Fruit fly (Drosophila melanogaster) whole organism, adult: Measurements from ENCODE around the gene Sgsh.
A peak's percentile ranks its signal among the peaks of the same experiment; 100 is the strongest.

Experiments used
- CG11617 ChIP-seq: fragments of 200-800 bp; sonication (Bioruptor generic); optimal IDR thresholded peaks from 2 replicates; lab custom pipeline; 2017; ENCODE audit warnings: mild to moderate bottlenecking, missing biosample characterization, missing genetic modification reagents, missing genetic modification characterization
- CG12768 ChIP-seq: fragments of 200-800 bp; sonication (Bioruptor generic); optimal IDR thresholded peaks from 2 replicates; lab custom pipeline; 2017; ENCODE audit warnings: missing biosample characterization, missing genetic modification characterization, mild to moderate bottlenecking, moderate library complexity, missing genetic modification reagents
- CG14711 ChIP-seq: fragments of 200-800 bp; sonication (Bioruptor generic); optimal IDR thresholded peaks from 2 replicates; lab custom pipeline; 2018; ENCODE audit warnings: missing biosample characterization, mild to moderate bottlenecking, missing genetic modification characterization, moderate library complexity
- CG1620 ChIP-seq: fragments of 200-800 bp; sonication (Bioruptor generic); optimal IDR thresholded peaks from 2 replicates; lab custom pipeline; 2016; ENCODE audit warnings: missing biosample characterization, missing genetic modification characterization
- CG33017 ChIP-seq: fragments of 200-800 bp; sonication (Bioruptor generic); optimal IDR thresholded peaks from 2 replicates; lab custom pipeline; 2018; ENCODE audit warnings: missing biosample characterization, mild to moderate bottlenecking, missing genetic modification characterization, moderate library complexity
- CG5204 ChIP-seq: fragments of 200-800 bp; sonication (Bioruptor generic); optimal IDR thresholded peaks from 2 replicates; lab custom pipeline; 2016; ENCODE audit warnings: missing biosample characterization, missing genetic modification characterization
- CG7045 ChIP-seq: fragments of 200-800 bp; sonication (Bioruptor generic); optimal IDR thresholded peaks from 2 replicates; lab custom pipeline; 2017; ENCODE audit warnings: missing biosample characterization, mild to moderate bottlenecking, missing genetic modification characterization
- CG7101 ChIP-seq: fragments of 200-800 bp; sonication (Bioruptor generic); optimal IDR thresholded peaks from 2 replicates; lab custom pipeline; 2018; ENCODE audit warnings: missing biosample characterization, mild to moderate bottlenecking, missing genetic modification characterization, moderate library complexity
- Clk ChIP-seq: fragments of 200-800 bp; sonication (Bioruptor generic); optimal IDR thresholded peaks from 2 replicates; lab custom pipeline; 2017; ENCODE audit warnings: missing biosample characterization, missing genetic modification characterization
- Crg-1 ChIP-seq: fragments of 200-800 bp; sonication (Bioruptor generic); optimal IDR thresholded peaks from 2 replicates; lab custom pipeline; 2016; ENCODE audit warnings: missing biosample characterization, missing genetic modification characterization
- Hr96 ChIP-seq: fragments of 200-800 bp; sonication (Bioruptor generic); optimal IDR thresholded peaks from 2 replicates; lab custom pipeline; 2016; ENCODE audit warnings: missing biosample characterization, missing genetic modification characterization
- Mnt ChIP-seq: fragments of 200-800 bp; sonication (Bioruptor generic); optimal IDR thresholded peaks from 2 replicates; lab custom pipeline; 2016; ENCODE audit warnings: missing biosample characterization, mild to moderate bottlenecking, missing genetic modification characterization
- bab1 ChIP-seq: fragments of 200-800 bp; sonication (Bioruptor generic); optimal IDR thresholded peaks from 3 replicates; lab custom pipeline; 2019; ENCODE audit warnings: missing biosample characterization, mild to moderate bottlenecking, missing genetic modification characterization, moderate library complexity
- cic ChIP-seq: fragments of 200-800 bp; sonication (Bioruptor generic); optimal IDR thresholded peaks from 2 replicates; lab custom pipeline; 2017; ENCODE audit warnings: missing biosample characterization, mild to moderate bottlenecking, missing genetic modification characterization, moderate library complexity
- cnc ChIP-seq, 2 experiments: fragments of >200 bp; optimal IDR thresholded peaks; 2 replicates each; lab custom pipeline; 2017
- kay ChIP-seq: fragments of 200-800 bp; sonication (Bioruptor generic); peaks from one replicate; lab custom pipeline; 2016; ENCODE audit warnings: missing biosample characterization, missing genetic modification characterization, borderline replicate concordance
- ovo ChIP-seq: fragments of 200-800 bp; sonication (Bioruptor generic); optimal IDR thresholded peaks from 2 replicates; lab custom pipeline; 2016; ENCODE audit warnings: missing biosample characterization, missing genetic modification characterization
- pad ChIP-seq: fragments of 200-800 bp; sonication (Bioruptor generic); optimal IDR thresholded peaks from 3 replicates; lab custom pipeline; 2017; ENCODE audit warnings: missing biosample characterization, missing genetic modification characterization, mild to moderate bottlenecking, moderate library complexity, missing genetic modification reagents
- tj ChIP-seq: fragments of 200-800 bp; sonication (Bioruptor generic); optimal IDR thresholded peaks from 3 replicates; lab custom pipeline; 2017; ENCODE audit warnings: missing biosample characterization, mild to moderate bottlenecking, missing genetic modification characterization, moderate library complexity
- toe ChIP-seq: fragments of 200-800 bp; sonication (Bioruptor generic); optimal IDR thresholded peaks from 2 replicates; lab custom pipeline; 2016; ENCODE audit warnings: missing biosample characterization, missing genetic modification characterization

Sgsh gene

dm6 chr3R:18912782-18913331 is at the start of gene Sgsh:
TSS of gene Sgsh (minus strand) at chr3R:18912922.
- no peak for TF ChIP-seq pad (GFP tag; lab: Kevin White, UChicago)

DNA sequence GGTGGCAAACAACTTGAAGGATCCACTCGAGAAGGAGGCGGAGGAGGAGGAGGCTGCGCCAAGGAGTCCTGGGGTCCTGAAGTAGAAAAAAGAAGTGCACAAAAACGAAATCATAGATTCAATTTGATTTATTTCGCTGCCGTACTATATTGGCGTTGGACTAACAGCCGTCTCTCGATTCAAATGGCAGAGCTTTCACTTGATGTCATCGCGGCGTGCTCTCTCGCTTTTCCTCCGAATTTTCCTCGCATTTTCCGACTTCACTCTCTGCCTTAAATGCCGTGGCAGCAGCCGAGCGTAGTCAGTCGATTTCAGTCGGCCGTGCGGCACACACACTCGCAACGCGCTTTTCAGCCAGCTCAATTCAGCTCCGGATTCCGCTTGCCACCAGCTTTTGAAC is 37.2 kb upstream of the Sgsh start, which contains the start of gene CG43732:
Gene CG43732, plus strand, starts transcription at position 301 of the 400 bp plus-strand sequence.
- TF ChIP-seq cnc (optimal IDR thresholded peaks at IDR 0.05; lab: Kevin White, UChicago) = no peak
- no peak for TF ChIP-seq CG14711 (tag; lab: Kevin White, UChicago)
- TF ChIP-seq pad (GFP tag; lab: Kevin White, UChicago) = no peak
- TF ChIP-seq toe (GFP tag; lab: Kevin White, UChicago) = no peak
- no peak for TF ChIP-seq CG12768 (GFP tag; lab: Kevin White, UChicago)
- TF ChIP-seq bab1 (GFP tag; lab: Kevin White, UChicago) = no peak
- TF ChIP-seq Hr96 (GFP tag; lab: Kevin White, UChicago) = no peak
- TF ChIP-seq kay (GFP tag; lab: Kevin White, UChicago) = no peak
- TF ChIP-seq CG1620 (GFP tag; lab: Kevin White, UChicago) = no peak
- no peak for TF ChIP-seq CG33017
- no peak for TF ChIP-seq CG7045
- TF ChIP-seq tj (GFP tag; lab: Kevin White, UChicago) = no peak
- TF ChIP-seq cic (GFP tag; lab: Kevin White, UChicago) = no peak
- TF ChIP-seq Mnt (GFP tag; lab: Kevin White, UChicago) = no peak
- TF ChIP-seq ovo (GFP tag; lab: Kevin White, UChicago) = no peak
- TF ChIP-seq Clk (GFP tag; lab: Kevin White, UChicago) = no peak
- TF ChIP-seq CG7101 (tag; lab: Kevin White, UChicago) = no peak
- TF ChIP-seq CG11617 (GFP tag; lab: Kevin White, UChicago) = no peak

- TF ChIP-seq pad (GFP tag; lab: Kevin White, UChicago) = no peak
- no peak for TF ChIP-seq CG12768 (GFP tag; lab: Kevin White, UChicago)
These were observed 36.4 kb upstream of the Sgsh start for dm6 chr3R:18949131-18949530.

DNA sequence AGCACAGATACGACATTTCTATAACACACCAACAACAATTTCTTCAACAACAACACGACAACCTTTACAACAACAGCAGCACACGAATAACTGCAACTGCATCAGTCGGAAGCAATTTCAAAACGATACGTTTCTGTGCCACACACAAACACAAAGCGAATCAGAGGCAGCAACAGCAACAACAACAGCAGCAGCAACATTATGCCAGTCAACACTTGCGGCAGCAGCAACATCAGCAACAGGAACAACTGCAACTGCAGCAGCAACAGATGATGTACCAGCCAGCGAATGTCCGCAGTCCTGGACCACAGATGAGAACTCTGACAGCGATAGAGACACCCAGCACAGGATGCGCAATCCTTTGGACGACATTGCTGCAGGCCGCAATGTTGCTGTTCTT is 34.6 kb upstream of the Sgsh start:
- no peak for TF ChIP-seq Mnt (GFP tag; lab: Kevin White, UChicago)
- TF ChIP-seq CG7101 (tag; lab: Kevin White, UChicago) = no peak

- no peak for TF ChIP-seq CG14711 (tag; lab: Kevin White, UChicago)
- peak; percentile 50 for TF ChIP-seq kay (GFP tag; lab: Kevin White, UChicago)
These were observed 19.0 kb upstream of the Sgsh start for dm6 chr3R:18931725-18932124.

DNA sequence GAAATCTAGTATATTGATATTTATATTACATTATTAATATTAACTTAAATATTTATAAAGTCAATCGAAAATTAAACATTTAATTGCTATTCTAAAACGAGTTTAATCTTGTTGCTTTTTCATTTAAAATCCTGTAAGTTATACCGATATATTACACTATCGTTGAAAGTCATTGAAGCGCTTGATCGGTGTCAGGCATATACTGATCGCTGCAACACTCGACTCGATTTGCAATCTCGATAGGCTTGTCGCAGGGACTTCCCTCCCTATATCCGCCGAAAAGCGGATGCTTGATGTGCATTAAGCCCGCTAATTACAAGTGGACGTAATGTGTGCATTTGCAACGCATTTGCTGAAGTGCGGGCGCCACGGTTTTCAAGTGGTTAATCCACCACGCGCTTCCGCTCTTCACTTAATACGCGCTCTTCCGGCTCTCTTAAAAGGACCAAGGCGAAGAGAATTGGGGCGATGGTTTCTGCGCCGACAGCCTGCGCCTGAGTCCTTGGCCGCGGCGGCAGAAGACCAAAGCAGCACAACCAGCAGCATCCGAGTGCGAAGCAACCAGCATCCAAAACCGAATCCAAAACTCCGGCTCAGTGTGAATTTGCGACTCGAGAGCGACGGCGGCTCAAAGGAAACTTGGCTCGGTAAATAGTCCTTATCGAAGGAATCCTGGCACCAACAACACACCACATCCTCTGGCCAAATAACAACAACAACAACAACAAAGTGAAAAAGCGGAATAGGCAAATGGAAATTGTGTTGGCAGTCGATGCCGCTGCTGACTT is 16.4 kb upstream of the Sgsh start, which contains the start of gene CG42613:
Gene CG42613, plus strand, starts transcription at position 279 of the 788 bp plus-strand sequence.
- TF ChIP-seq pad (GFP tag; lab: Kevin White, UChicago) = no peak
- TF ChIP-seq kay (GFP tag; lab: Kevin White, UChicago) = peak; percentile 32

DNA sequence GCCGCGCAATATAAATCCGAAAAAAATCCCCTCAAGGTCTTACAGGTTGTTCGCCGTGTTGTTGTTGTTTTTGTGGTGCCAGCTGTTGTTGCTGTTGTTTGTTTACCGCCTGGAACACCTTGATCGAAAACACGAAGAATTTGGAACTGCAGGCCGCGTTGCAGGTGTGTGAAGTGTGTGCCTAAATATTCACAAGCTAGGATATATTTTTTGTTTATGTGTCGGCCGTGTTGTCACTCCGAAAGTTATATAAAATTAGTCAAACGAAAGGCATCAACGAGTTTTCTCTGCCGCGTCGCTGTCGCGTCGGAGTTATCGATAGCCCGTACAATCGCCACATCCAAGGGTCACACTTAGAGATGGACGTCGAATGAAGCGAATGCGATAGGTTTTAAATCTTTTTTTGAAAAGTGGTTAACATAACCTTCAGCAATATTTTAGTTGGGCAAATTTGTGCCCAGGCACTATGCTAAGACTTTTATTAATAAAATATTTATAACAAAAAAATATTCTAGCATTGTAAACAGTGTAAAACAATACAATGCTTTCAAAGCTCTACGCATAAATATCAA is 15.7 kb upstream of the Sgsh start, which contains the start of gene Mpc1:
Gene Mpc1, minus strand, starts transcription at position 314 of the 572 bp plus-strand sequence.
- no peak for TF ChIP-seq CG12768 (GFP tag; lab: Kevin White, UChicago)
- TF ChIP-seq CG14711 (tag; lab: Kevin White, UChicago) = no peak
- TF ChIP-seq cnc (optimal IDR thresholded peaks at IDR 0.05; lab: Kevin White, UChicago) = no peak
- peak; percentile 16 for TF ChIP-seq CG33017
- TF ChIP-seq pad (GFP tag; lab: Kevin White, UChicago) = no peak
- TF ChIP-seq CG7045 = peak; percentile 18
- TF ChIP-seq CG11617 (GFP tag; lab: Kevin White, UChicago) = peak; percentile 25
- no peak for TF ChIP-seq Clk (GFP tag; lab: Kevin White, UChicago)
- TF ChIP-seq CG7101 (tag; lab: Kevin White, UChicago) = no peak
- TF ChIP-seq bab1 (GFP tag; lab: Kevin White, UChicago) = no peak
- peak; percentile 21 for TF ChIP-seq Hr96 (GFP tag; lab: Kevin White, UChicago)
- TF ChIP-seq kay (GFP tag; lab: Kevin White, UChicago) = no peak
- no peak for TF ChIP-seq tj (GFP tag; lab: Kevin White, UChicago)
- no peak for TF ChIP-seq CG1620 (GFP tag; lab: Kevin White, UChicago)
- peak; percentile 10 for TF ChIP-seq toe (GFP tag; lab: Kevin White, UChicago)
- no peak for TF ChIP-seq Crg-1 (GFP tag; lab: Kevin White, UChicago)
- peak; percentile 94 for TF ChIP-seq cic (GFP tag; lab: Kevin White, UChicago)
- TF ChIP-seq Mnt (GFP tag; lab: Kevin White, UChicago) = peak; percentile 37
- no peak for TF ChIP-seq ovo (GFP tag; lab: Kevin White, UChicago)
- TF ChIP-seq CG5204 (GFP tag; lab: Kevin White, UChicago) = no peak
